Fruit fly (Drosophila melanogaster) whole organism, embryonic: ENCODE results near the gene CG14062.

Experiments
- Atf3 ChIP-seq: fragments of 200-800 bp; sonication (Bioruptor generic); optimal IDR thresholded peaks from 3 replicates; lab custom pipeline; 2016; ENCODE audit warnings: missing biosample characterization, missing genetic modification characterization
- B-H2 ChIP-seq: fragments of 200-800 bp; sonication (Bioruptor generic); optimal IDR thresholded peaks from 2 replicates; lab custom pipeline; 2018; ENCODE audit warnings: missing biosample characterization, mild to moderate bottlenecking, missing genetic modification characterization
- BEAF-32 ChIP-seq: fragments of 200-800 bp; sonication (Bioruptor generic); optimal IDR thresholded peaks from 3 replicates; lab custom pipeline; 2017; ENCODE audit warnings: missing biosample characterization, missing genetic modification characterization, mild to moderate bottlenecking, moderate library complexity, missing genetic modification reagents
- CG11695 ChIP-seq: fragments of 200-800 bp; sonication (Bioruptor generic); IDR thresholded peaks from 3 replicates; pipeline ENCODE4 v1.3.6; 2022; ENCODE audit warnings: missing biosample characterization, missing genetic modification characterization
- CG12391 ChIP-seq: fragments of 200-800 bp; sonication (Bioruptor generic); optimal IDR thresholded peaks from 3 replicates; lab custom pipeline; 2018; ENCODE audit warnings: missing biosample characterization, mild to moderate bottlenecking, missing genetic modification characterization, moderate library complexity
- CG13287 ChIP-seq: fragments of 200-800 bp; sonication (Bioruptor generic); IDR thresholded peaks from 2 replicates; pipeline ENCODE4 v1.3.6; 2022; ENCODE audit warnings: missing biosample characterization, missing genetic modification characterization; ENCODE audit not compliant: partially characterized antibody
- CG14441 ChIP-seq: fragments of 200-800 bp; sonication (Bioruptor generic); IDR thresholded peaks from 2 replicates; pipeline ENCODE4 v1.3.6; 2022; ENCODE audit warnings: missing biosample characterization, missing genetic modification characterization
- CG17359 ChIP-seq: fragments of 200-800 bp; sonication (Bioruptor generic); optimal IDR thresholded peaks from 3 replicates; lab custom pipeline; 2018; ENCODE audit warnings: missing biosample characterization, mild to moderate bottlenecking, missing genetic modification characterization, moderate library complexity
- CG18599 ChIP-seq: fragments of 200-800 bp; sonication (Bioruptor generic); optimal IDR thresholded peaks from 3 replicates; lab custom pipeline; 2017; ENCODE audit warnings: missing biosample characterization, missing genetic modification characterization, mild to moderate bottlenecking, moderate library complexity, missing genetic modification reagents
- CG2199 ChIP-seq: fragments of 200-800 bp; sonication (Bioruptor generic); IDR thresholded peaks from 3 replicates; pipeline ENCODE4 v1.3.6; 2022; ENCODE audit warnings: missing biosample characterization, missing genetic modification characterization
- CG3065 ChIP-seq: fragments of 200-800 bp; sonication (Bioruptor generic); optimal IDR thresholded peaks from 2 replicates; lab custom pipeline; 2016; ENCODE audit warnings: missing biosample characterization, missing genetic modification characterization
- CG32767 ChIP-seq: fragments of 200-800 bp; sonication (Bioruptor generic); IDR thresholded peaks from 2 replicates; pipeline ENCODE4 v1.3.6; 2022; ENCODE audit warnings: missing biosample characterization, missing genetic modification characterization
- CG33213 ChIP-seq: fragments of 200-800 bp; sonication (Bioruptor generic); optimal IDR thresholded peaks from 3 replicates; lab custom pipeline; 2016; ENCODE audit warnings: missing biosample characterization, missing genetic modification characterization
- CG3407 ChIP-seq: fragments of 200-800 bp; sonication (Bioruptor generic); optimal IDR thresholded peaks from 2 replicates; lab custom pipeline; 2018; ENCODE audit warnings: missing biosample characterization, mild to moderate bottlenecking, missing genetic modification characterization
- CG3995 ChIP-seq: fragments of 200-800 bp; sonication (Bioruptor generic); optimal IDR thresholded peaks from 3 replicates; lab custom pipeline; 2016; ENCODE audit warnings: missing biosample characterization, missing genetic modification characterization
- CG42726 ChIP-seq: fragments of 200-800 bp; sonication (Bioruptor generic); IDR thresholded peaks from 2 replicates; pipeline ENCODE4 v1.3.6; 2022; ENCODE audit warnings: missing biosample characterization, missing genetic modification characterization; ENCODE audit not compliant: partially characterized antibody
- CG4360 ChIP-seq: fragments of 200-800 bp; sonication (Bioruptor generic); IDR thresholded peaks from 2 replicates; pipeline ENCODE4 v1.3.6; 2022; ENCODE audit warnings: missing biosample characterization, missing genetic modification characterization
- CG6683 ChIP-seq: fragments of 200-800 bp; sonication (Bioruptor generic); optimal IDR thresholded peaks from 2 replicates; lab custom pipeline; 2017; ENCODE audit warnings: missing biosample characterization, mild to moderate bottlenecking, missing genetic modification characterization, missing genetic modification reagents
- CG7556 ChIP-seq: fragments of 200-800 bp; sonication (Bioruptor generic); optimal IDR thresholded peaks from 2 replicates; lab custom pipeline; 2017; ENCODE audit warnings: missing biosample characterization, mild to moderate bottlenecking, missing genetic modification characterization
- CG8944 ChIP-seq: fragments of 200-800 bp; sonication (Bioruptor generic); optimal IDR thresholded peaks from 3 replicates; lab custom pipeline; 2016; ENCODE audit warnings: missing biosample characterization, missing genetic modification characterization
- CG9797 ChIP-seq: fragments of 200-800 bp; sonication (Bioruptor generic); optimal IDR thresholded peaks from 3 replicates; lab custom pipeline; 2018; ENCODE audit warnings: missing biosample characterization, mild to moderate bottlenecking, missing genetic modification characterization
- CTCF ChIP-seq: fragments of 200-800 bp; sonication (Bioruptor generic); optimal IDR thresholded peaks from 2 replicates; lab custom pipeline; 2017; ENCODE audit warnings: missing biosample characterization, mild to moderate bottlenecking, missing genetic modification characterization, moderate library complexity
- E2f2 ChIP-seq: fragments of 200-800 bp; sonication (Bioruptor generic); IDR thresholded peaks from 2 replicates; pipeline ENCODE4 v1.3.6; 2022; ENCODE audit warnings: missing biosample characterization, missing genetic modification characterization
- Ets65A ChIP-seq: fragments of 200-800 bp; sonication (Bioruptor generic); peaks from one replicate; lab custom pipeline; 2016; ENCODE audit warnings: missing biosample characterization, missing genetic modification characterization
- Ets97D ChIP-seq: fragments of 200-800 bp; sonication (Bioruptor generic); optimal IDR thresholded peaks from 3 replicates; lab custom pipeline; 2016; ENCODE audit warnings: missing biosample characterization, missing genetic modification characterization
- Hey ChIP-seq: fragments of 200-800 bp; sonication (Bioruptor generic); optimal IDR thresholded peaks from 3 replicates; lab custom pipeline; 2018; ENCODE audit warnings: missing biosample characterization, mild to moderate bottlenecking, missing genetic modification characterization
- HmgZ ChIP-seq: fragments of 200-800 bp; sonication (Bioruptor generic); optimal IDR thresholded peaks from 2 replicates; lab custom pipeline; 2018; ENCODE audit warnings: missing biosample characterization, mild to moderate bottlenecking, missing genetic modification characterization
- Hmr ChIP-seq: fragments of 200-800 bp; sonication (Bioruptor generic); optimal IDR thresholded peaks from 3 replicates; lab custom pipeline; 2017; ENCODE audit warnings: mild to moderate bottlenecking, missing biosample characterization, missing genetic modification reagents, missing genetic modification characterization
- Hr39 ChIP-seq: fragments of >200 bp; optimal IDR thresholded peaks from 2 replicates; lab custom pipeline; 2017
- MBD-R2 ChIP-seq: fragments of 200-800 bp; sonication (Bioruptor generic); IDR thresholded peaks from 2 replicates; pipeline ENCODE4 v1.3.6; 2022; ENCODE audit warnings: missing biosample characterization, missing genetic modification characterization
- Med ChIP-seq: fragments of 200-800 bp; sonication (Bioruptor generic); peaks from one replicate; lab custom pipeline; 2016; ENCODE audit warnings: missing biosample characterization, missing genetic modification characterization, mild to moderate bottlenecking, inconsistent platforms, moderate library complexity
- Scr ChIP-seq: fragments of 200-800 bp; sonication (Bioruptor generic); IDR thresholded peaks from 2 replicates; pipeline ENCODE4 v1.3.6; 2022; ENCODE audit warnings: missing biosample characterization, missing genetic modification characterization; ENCODE audit not compliant: partially characterized antibody
- Sox102F ChIP-seq: fragments of 200-800 bp; sonication (Bioruptor generic); optimal IDR thresholded peaks from 2 replicates; lab custom pipeline; 2018; ENCODE audit warnings: missing biosample characterization, mild to moderate bottlenecking, missing genetic modification characterization, moderate library complexity
- YL-1 ChIP-seq: fragments of 200-800 bp; sonication (Bioruptor generic); optimal IDR thresholded peaks from 3 replicates; lab custom pipeline; 2017; ENCODE audit warnings: missing biosample characterization, mild to moderate bottlenecking, missing genetic modification characterization
- amos ChIP-seq: fragments of 200-800 bp; sonication (Bioruptor generic); IDR thresholded peaks from 2 replicates; pipeline ENCODE4 v1.3.6; 2022; ENCODE audit warnings: missing biosample characterization, missing genetic modification characterization; ENCODE audit not compliant: partially characterized antibody
- dan ChIP-seq: fragments of 200-800 bp; sonication (Bioruptor generic); IDR thresholded peaks from 2 replicates; pipeline ENCODE4 v1.3.6; 2022; ENCODE audit warnings: missing biosample characterization, missing genetic modification characterization
- dmrt99B ChIP-seq: fragments of 200-800 bp; sonication (Bioruptor generic); optimal IDR thresholded peaks from 2 replicates; lab custom pipeline; 2018; ENCODE audit warnings: missing biosample characterization, mild to moderate bottlenecking, missing genetic modification characterization, moderate library complexity
- fd3F ChIP-seq: fragments of 200-800 bp; sonication (Bioruptor generic); optimal IDR thresholded peaks from 2 replicates; lab custom pipeline; 2018; ENCODE audit warnings: missing biosample characterization, mild to moderate bottlenecking, missing genetic modification characterization, moderate library complexity
- fd96Cb ChIP-seq: fragments of 200-800 bp; sonication (Bioruptor generic); optimal IDR thresholded peaks from 2 replicates; lab custom pipeline; 2018; ENCODE audit warnings: missing biosample characterization, mild to moderate bottlenecking, missing genetic modification characterization, moderate library complexity
- gfzf ChIP-seq: fragments of 200-800 bp; sonication (Bioruptor generic); optimal IDR thresholded peaks from 2 replicates; lab custom pipeline; 2016; ENCODE audit warnings: missing biosample characterization, mild to moderate bottlenecking, missing genetic modification characterization, moderate library complexity
- gro ChIP-seq: fragments of 200-800 bp; sonication (Bioruptor generic); optimal IDR thresholded peaks from 2 replicates; lab custom pipeline; 2016; ENCODE audit warnings: missing biosample characterization, missing genetic modification characterization
- h ChIP-seq: fragments of >200 bp; optimal IDR thresholded peaks from 2 replicates; lab custom pipeline; 2017
- lab ChIP-seq: fragments of 200-800 bp; sonication (Bioruptor generic); optimal IDR thresholded peaks from 3 replicates; lab custom pipeline; 2017; ENCODE audit warnings: missing biosample characterization, missing genetic modification characterization, mild to moderate bottlenecking, moderate library complexity, missing genetic modification reagents
- mirr ChIP-seq: fragments of 200-800 bp; sonication (Bioruptor generic); optimal IDR thresholded peaks from 3 replicates; lab custom pipeline; 2018; ENCODE audit warnings: missing biosample characterization, mild to moderate bottlenecking, missing genetic modification characterization
- nmo ChIP-seq: fragments of 200-800 bp; sonication (Bioruptor generic); optimal IDR thresholded peaks from 2 replicates; lab custom pipeline; 2018; ENCODE audit warnings: missing biosample characterization, mild to moderate bottlenecking, missing genetic modification characterization, moderate library complexity
- nom ChIP-seq: fragments of 200-800 bp; sonication (Bioruptor generic); optimal IDR thresholded peaks from 2 replicates; lab custom pipeline; 2017; ENCODE audit warnings: missing biosample characterization, missing genetic modification characterization, mild to moderate bottlenecking, moderate library complexity, missing genetic modification reagents
- pzg ChIP-seq: fragments of 200-800 bp; sonication (Bioruptor generic); optimal IDR thresholded peaks from 3 replicates; lab custom pipeline; 2018; ENCODE audit warnings: missing biosample characterization, mild to moderate bottlenecking, missing genetic modification characterization, moderate library complexity
- sens ChIP-seq: fragments of 200-800 bp; sonication (Bioruptor generic); peaks from one replicate; lab custom pipeline; 2016; ENCODE audit warnings: missing biosample characterization, missing genetic modification characterization
- seq ChIP-seq: fragments of 200-800 bp; sonication (Bioruptor generic); IDR thresholded peaks from 2 replicates; pipeline ENCODE4 v1.3.6; 2022; ENCODE audit warnings: missing biosample characterization, missing genetic modification characterization
- trem ChIP-seq: fragments of 200-800 bp; optimal IDR thresholded peaks from 3 replicates; lab custom pipeline; 2019; ENCODE audit warnings: missing biosample characterization, mild to moderate bottlenecking, missing genetic modification characterization, moderate library complexity

CG14062 gene

DNA sequence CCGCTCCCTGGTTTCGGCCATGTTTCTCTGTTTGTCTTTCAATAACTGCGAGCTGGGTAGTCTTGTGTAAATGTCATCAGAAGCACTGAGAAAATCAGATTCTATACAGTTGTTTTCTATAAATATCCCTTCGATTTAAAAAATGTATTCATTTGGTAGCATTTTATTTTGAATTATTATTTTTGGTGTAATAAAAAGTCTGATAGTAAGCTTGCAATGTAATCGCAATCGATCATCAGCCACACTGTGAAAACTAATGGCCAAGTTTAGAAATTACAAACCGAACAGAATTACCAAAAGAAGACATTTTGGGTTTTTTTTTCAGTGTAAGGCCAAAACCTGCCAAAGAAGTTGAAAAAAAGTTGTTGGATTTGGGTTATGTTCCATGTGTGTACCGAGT, 21.9 kb downstream of the CG14062 start:
- TF ChIP-seq seq (GFP tag; lab: Robert Waterston, UW), result 0 out of 2 replicates have a peak, but pooled peaks have one; percentile 14
- no peak for TF ChIP-seq nom (GFP tag; lab: Kevin White, UChicago)
- TF ChIP-seq fd96Cb (tag; lab: Kevin White, UChicago), result peak; percentile 12
- peak; percentile 71 for TF ChIP-seq sens (GFP tag; lab: Kevin White, UChicago)
- TF ChIP-seq CG18599 (GFP tag; lab: Kevin White, UChicago), result peak; percentile 38
- peak; percentile 23 for TF ChIP-seq lab (GFP tag; lab: Kevin White, UChicago)
- no peak for TF ChIP-seq mirr (GFP tag; lab: Kevin White, UChicago)
- TF ChIP-seq Atf3 (GFP tag; lab: Kevin White, UChicago), result no peak
- peak; percentile 12 for TF ChIP-seq Sox102F (GFP tag; lab: Kevin White, UChicago)
- TF ChIP-seq Ets65A (GFP tag; lab: Kevin White, UChicago), result peak; percentile 77
- TF ChIP-seq Hmr (GFP tag; lab: Kevin White, UChicago), result peak; percentile 38
- TF ChIP-seq dmrt99B (tag; lab: Kevin White, UChicago), result peak; percentile 31
- TF ChIP-seq CG17359, result peak; percentile 16
- peak; percentile 40 for TF ChIP-seq CG7556 (GFP tag; lab: Kevin White, UChicago)

DNA sequence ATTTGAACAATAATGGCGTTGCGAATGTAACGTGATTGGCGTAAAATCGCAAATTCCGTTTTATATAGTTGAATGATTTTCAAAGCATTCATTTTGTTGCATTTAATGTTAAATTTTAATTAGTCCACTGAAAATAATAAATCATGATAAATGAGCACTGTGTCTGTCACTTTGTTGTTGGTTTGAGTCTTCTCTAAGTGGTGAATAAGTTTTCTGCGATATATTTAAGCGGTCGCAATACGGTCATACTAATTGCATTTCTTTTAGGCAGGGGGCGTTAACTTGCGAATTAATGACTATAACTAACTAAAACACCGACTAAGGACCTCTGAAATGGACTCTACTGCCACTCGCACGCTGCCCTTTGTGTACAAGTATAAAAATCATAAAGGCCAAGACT, 36.9 kb downstream of the CG14062 start, which contains the start of gene CG9986:
TSS of gene CG9986 (plus strand) at position 245 of the 400 bp plus-strand sequence.
- TF ChIP-seq CG11695, result no peak
- TF ChIP-seq CG4360 (GFP tag; lab: Robert Waterston, UW), result peak; percentile 49; the same call in 1 of the 2 replicates
- TF ChIP-seq CG17359, result no peak
- TF ChIP-seq Scr (GFP tag; lab: Robert Waterston, UW), result peak; percentile 36; the same call in 1 of the 2 replicates
- no peak for TF ChIP-seq CG6683 (GFP tag; lab: Kevin White, UChicago)
- TF ChIP-seq h (lab: Kevin White, UChicago), result no peak
- peak; percentile 64 for TF ChIP-seq Med (GFP tag; lab: Kevin White, UChicago)
- no peak for TF ChIP-seq CG42726
- peak; percentile 55 for TF ChIP-seq CG9797 (GFP tag; lab: Kevin White, UChicago)
- peak; percentile 33; the same call in 1 of the 3 replicates for TF ChIP-seq CG2199 (GFP tag; lab: Robert Waterston, UW)
- TF ChIP-seq gro (GFP tag; lab: Kevin White, UChicago), result no peak
- peak; percentile 96 for TF ChIP-seq CG3995 (GFP tag; lab: Kevin White, UChicago)
- TF ChIP-seq E2f2 (GFP tag; lab: Robert Waterston, UW), result peak; percentile 68
- no peak for TF ChIP-seq Hr39
- TF ChIP-seq CG33213 (GFP tag; lab: Kevin White, UChicago), result no peak
- peak; percentile 65 for TF ChIP-seq pzg
- TF ChIP-seq trem (tag; lab: Kevin White, UChicago), result peak; percentile 18
- TF ChIP-seq CG14441 (GFP tag; lab: Robert Waterston, UW), result no peak
- no peak for TF ChIP-seq CG8944
- no peak for TF ChIP-seq Sox102F (GFP tag; lab: Kevin White, UChicago)
- TF ChIP-seq B-H2, result no peak
- TF ChIP-seq BEAF-32 (GFP tag; lab: Kevin White, UChicago), result peak; percentile 51
- peak; percentile 33 for TF ChIP-seq CG12391 (tag; lab: Kevin White, UChicago)
- TF ChIP-seq HmgZ (tag; lab: Kevin White, UChicago), result peak; percentile 13
- TF ChIP-seq CG3407 (GFP tag; lab: Kevin White, UChicago), result no peak
- no peak for TF ChIP-seq CG32767 (GFP tag; lab: Robert Waterston, UW)
- peak; percentile 26; the same call in 1 of the 2 replicates for TF ChIP-seq CG13287
- peak; percentile 25 for TF ChIP-seq Ets97D (GFP tag; lab: Kevin White, UChicago)
- peak; percentile 31 for TF ChIP-seq nmo (GFP tag; lab: Kevin White, UChicago)
- no peak for TF ChIP-seq CG3065 (GFP tag; lab: Kevin White, UChicago)
- peak; percentile 86 for TF ChIP-seq YL-1
- no peak for TF ChIP-seq fd3F (GFP tag; lab: Kevin White, UChicago)
- TF ChIP-seq amos (GFP tag; lab: Robert Waterston, UW), result peak; percentile 31; the same call in 1 of the 2 replicates
- TF ChIP-seq gfzf (GFP tag; lab: Kevin White, UChicago), result peak; percentile 90
- no peak for TF ChIP-seq dan
- peak; percentile 69 for TF ChIP-seq CTCF
- TF ChIP-seq MBD-R2 (GFP tag; lab: Robert Waterston, UW), result peak; percentile 67
- TF ChIP-seq Hey, result no peak
